Fruit fly (Drosophila melanogaster) whole organism, embryonic: ENCODE results near the gene CG6607.

Source experiments
- CG17612 ChIP-seq: fragments of 200-800 bp; sonication (Bioruptor generic); IDR thresholded peaks from 2 replicates; pipeline ENCODE4 v1.3.6; 2022; ENCODE audit warnings: missing biosample characterization, missing genetic modification characterization
- Neu2 ChIP-seq: fragments of 200-800 bp; sonication (Bioruptor generic); optimal IDR thresholded peaks from 3 replicates; lab custom pipeline; 2016; ENCODE audit warnings: missing biosample characterization, missing genetic modification characterization, borderline replicate concordance

DNA sequence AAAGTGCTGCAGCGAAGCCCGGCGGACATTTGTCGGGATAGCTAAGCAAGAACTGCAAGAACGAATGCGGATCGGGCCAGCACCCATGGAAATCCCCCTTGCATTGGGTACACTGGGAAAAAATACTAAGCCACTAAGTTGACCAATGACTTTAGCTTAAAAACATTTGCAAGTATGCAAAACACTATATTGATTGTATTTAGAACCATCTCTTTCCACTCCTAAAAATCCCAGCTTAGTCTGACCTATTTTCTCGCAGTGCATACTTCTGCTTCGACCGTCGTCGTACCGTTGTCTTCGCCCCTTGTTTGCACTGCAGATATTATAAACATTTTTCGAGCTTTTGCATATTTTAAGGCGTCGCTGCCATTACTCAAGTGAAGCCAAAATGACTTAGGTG lies 31.8 kb upstream of the CG6607 start:
- TF ChIP-seq CG17612 (no peak), Neu2 (GFP tag; lab: Kevin White, UChicago) (no peak)
